Worm (Caenorhabditis elegans) whole organism, L1 larva: ENCODE data around the gene Y53F4B.51.
"Not testable (repeated sequence)": the region's sequence is repeated elsewhere in the genome, so short reads cannot be mapped to it uniquely, and the experiment has no call there.

Experiments
- alr-1 ChIP-seq: fragments of 200-800 bp; sonication (Bioruptor generic); optimal IDR thresholded peaks from 2 replicates; lab custom pipeline; 2018; ENCODE audit warnings: borderline replicate concordance, mild to moderate bottlenecking, missing genetic modification characterization, missing compliant biosample characterization
- egl-27 ChIP-seq, 2 experiments: fragments of 150-350 bp in 1 of 2; sonication (generic microtip); optimal IDR thresholded peaks; 3 replicates each; lab custom pipeline; 2017 to 2018; ENCODE audit warnings: missing biosample characterization in 2 of 2, missing genetic modification characterization in 2 of 2, missing genetic modification reagents in 2 of 2
- hpl-2 ChIP-seq: fragments of 150-350 bp; optimal IDR thresholded peaks from 2 replicates; lab custom pipeline; 2014; ENCODE audit warnings: missing biosample characterization, missing genetic modification reagents, missing genetic modification characterization
- jun-1 ChIP-seq: fragments of 150-350 bp; optimal IDR thresholded peaks from 2 replicates; lab custom pipeline; 2014; ENCODE audit warnings: missing biosample characterization, missing genetic modification reagents, missing genetic modification characterization
- nhr-77 ChIP-seq: fragments of 150-350 bp; optimal IDR thresholded peaks from 2 replicates; lab custom pipeline; 2014; ENCODE audit warnings: missing biosample characterization, missing genetic modification characterization
- pqm-1 ChIP-seq: sonication (generic microtip); optimal IDR thresholded peaks from 3 replicates; lab custom pipeline; 2017; ENCODE audit warnings: missing biosample characterization, missing genetic modification characterization
- snpc-4 ChIP-seq: fragments of 150-350 bp; optimal IDR thresholded peaks from 2 replicates; lab custom pipeline; 2014; ENCODE audit warnings: missing biosample characterization, missing genetic modification characterization
- tbx-2 ChIP-seq: sonication (generic microtip); optimal IDR thresholded peaks from 2 replicates; lab custom pipeline; 2016; ENCODE audit warnings: missing genetic modification characterization, missing compliant biosample characterization
- zag-1 ChIP-seq: fragments of 150-350 bp; optimal IDR thresholded peaks from 2 replicates; lab custom pipeline; 2014; ENCODE audit warnings: missing biosample characterization, missing genetic modification characterization

ce11 chrII:15042783-15043182 is 28.5 kb upstream of the Y53F4B.51 start:
- not testable (repeated sequence) for TF ChIP-seq jun-1 (tag; lab: Kevin White, UChicago); nhr-77 (tag; lab: Kevin White, UChicago); pqm-1; snpc-4; zag-1 (tag; lab: Kevin White, UChicago); egl-27 (tag; optimal IDR thresholded peaks at IDR 0.05; lab: Kevin White, UChicago); alr-1; tbx-2 (tag; lab: Kevin White, UChicago); hpl-2 (GFP tag; lab: Kevin White, UChicago)
